Fruit fly (Drosophila melanogaster): ENCODE data around the gene Ssdp.

Gene Ssdp

DNA sequence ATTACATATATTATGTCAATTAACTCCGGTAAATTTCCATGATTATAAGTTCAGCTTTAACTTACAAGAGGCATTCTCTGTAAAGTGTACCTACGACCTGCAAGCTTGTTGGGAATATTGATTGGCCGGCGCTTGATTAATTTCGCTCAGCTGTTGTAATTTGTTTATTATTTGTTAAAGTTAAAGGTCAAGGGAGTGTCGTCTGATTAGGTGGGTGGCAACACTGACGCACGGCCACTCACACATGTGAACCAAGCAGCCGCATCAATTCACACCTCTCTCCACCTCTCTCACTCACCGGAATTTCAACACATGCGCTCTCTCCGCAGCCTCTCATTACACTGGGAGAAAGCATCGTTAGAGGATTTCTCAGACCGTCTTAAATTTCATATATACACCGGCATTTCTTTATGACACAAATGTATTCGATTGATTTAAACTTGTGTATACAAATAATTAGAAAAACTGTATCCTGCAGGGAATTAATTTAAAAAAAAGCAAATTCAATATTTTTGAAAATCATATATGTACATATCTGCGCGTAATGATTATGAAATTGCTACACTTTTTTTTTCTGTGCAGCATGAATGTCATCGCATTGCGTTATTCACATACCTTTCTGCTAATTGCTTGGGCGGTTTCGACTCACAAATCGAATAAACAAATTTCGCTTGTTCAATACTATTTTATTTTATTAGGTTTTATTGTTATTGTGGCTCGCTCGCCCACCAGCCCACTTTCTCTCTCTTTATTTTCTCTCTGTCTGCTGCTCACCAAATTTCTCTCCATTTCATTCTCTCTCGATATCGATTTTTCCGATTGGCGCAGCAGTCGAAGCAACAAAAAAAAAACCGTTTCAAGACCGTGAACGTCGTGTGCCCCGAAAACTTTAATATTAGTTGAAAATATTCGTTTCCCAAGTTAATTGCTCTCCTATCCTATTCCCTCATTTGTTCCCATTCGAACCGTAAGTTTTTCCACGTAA, 27.1 kb downstream of the Ssdp start (continued):
- TF ChIP-seq gro (GFP tag; optimal IDR thresholded peaks at IDR 0.05) (peak; percentile 73), fd3F (GFP tag; optimal IDR thresholded peaks at IDR 0.05) (peak; percentile 88), CG7987 (GFP tag; optimal IDR thresholded peaks at IDR 0.05) (peak; percentile 65), CG34376 (GFP tag; optimal IDR thresholded peaks at IDR 0.05) (peak; percentile 86), Hr39 (optimal IDR thresholded peaks at IDR 0.05) (no peak), CG14050 (GFP tag; IDR thresholded peaks at IDR 0.05) (peak; percentile 81), CG17328 (GFP tag; IDR thresholded peaks at IDR 0.05) (peak; percentile 87), emc (GFP tag; optimal IDR thresholded peaks at IDR 0.05) (peak; percentile 61), CG8290 (GFP tag; optimal IDR thresholded peaks at IDR 0.05) (peak; percentile 71), CG8290 (tag; optimal IDR thresholded peaks at IDR 0.05) (peak in 1 of 2 experiments; percentile 67), Hand (GFP tag; optimal IDR thresholded peaks at IDR 0.05) (peak; percentile 93), maf-S (GFP tag; optimal IDR thresholded peaks at IDR 0.05) (peak; percentile 90), Drgx (GFP tag; IDR thresholded peaks at IDR 0.05) (peak; percentile 69), Kr (GFP tag; optimal IDR thresholded peaks at IDR 0.05) (peak; percentile 21), CG4328 (GFP tag; optimal IDR thresholded peaks at IDR 0.05) (peak; percentile 91), HmgD (GFP tag; optimal IDR thresholded peaks at IDR 0.05) (peak; percentile 79), unc-4 (GFP tag; IDR thresholded peaks at IDR 0.05; ENCODE audit: partially characterized antibody) (no peak), Mrtf (GFP tag; IDR thresholded peaks at IDR 0.05) (peak; percentile 80), CG11398 (GFP tag; optimal IDR thresholded peaks at IDR 0.05) (peak; percentile 86), z (GFP tag; IDR thresholded peaks at IDR 0.05) (0 out of 3 replicates have a peak, but pooled peaks have one; percentile 7), pan (optimal IDR thresholded peaks at IDR 0.05) (no peak), pan (GFP tag; optimal IDR thresholded peaks at IDR 0.05 in 1 of 2, IDR thresholded peaks at IDR 0.05 in 1 of 2) (peak in 1 of 2 experiments; percentile 91), Sox100B (GFP tag; optimal IDR thresholded peaks at IDR 0.05) (peak; percentile 96), Camta (GFP tag; optimal IDR thresholded peaks at IDR 0.05) (peak; percentile 89), cg (GFP tag; optimal IDR thresholded peaks at IDR 0.05) (peak; percentile 61), Atf3 (GFP tag; optimal IDR thresholded peaks at IDR 0.05) (peak; percentile 88), CG8924 (tag; optimal IDR thresholded peaks at IDR 0.05) (peak; percentile 97), sug (tag; optimal IDR thresholded peaks at IDR 0.05) (peak; percentile 89), HLH4C (GFP tag; IDR thresholded peaks at IDR 0.05; ENCODE audit: partially characterized antibody) (0 out of 3 replicates have a peak, but pooled peaks have one; percentile 29), CG1233 (GFP tag; optimal IDR thresholded peaks at IDR 0.05) (peak; percentile 93), Taf1 (GFP tag; IDR thresholded peaks at IDR 0.05) (peak; percentile 73), Doc2 (GFP tag; IDR thresholded peaks at IDR 0.05) (peak; percentile 58; the same call in 1 of the 2 replicates), Blimp-1 (GFP tag; optimal IDR thresholded peaks at IDR 0.05) (peak; percentile 91), lab (GFP tag; optimal IDR thresholded peaks at IDR 0.05) (peak; percentile 95), cad (GFP tag; optimal IDR thresholded peaks at IDR 0.05) (no peak), wor (GFP tag; IDR thresholded peaks at IDR 0.05) (peak; percentile 92), CG15479 (GFP tag; optimal IDR thresholded peaks at IDR 0.05) (peak; percentile 45), E2f2 (GFP tag; IDR thresholded peaks at IDR 0.05) (peak; percentile 66), scrt (GFP tag; optimal IDR thresholded peaks at IDR 0.05) (peak; percentile 89), D19A (tag; optimal IDR thresholded peaks at IDR 0.05) (peak; percentile 92), CG10462 (GFP tag; optimal IDR thresholded peaks at IDR 0.05) (peak; percentile 93), dan (GFP tag; IDR thresholded peaks at IDR 0.05) (peak; percentile 31; the same call in 1 of the 2 replicates), CG14965 (GFP tag; optimal IDR thresholded peaks at IDR 0.05; ENCODE audit: borderline replicate concordance) (peak; percentile 70), trh (GFP tag; optimal IDR thresholded peaks at IDR 0.05) (peak; percentile 71), Myb (GFP tag; optimal IDR thresholded peaks at IDR 0.05) (peak; percentile 69), CG8944 (GFP tag; optimal IDR thresholded peaks at IDR 0.05) (peak; percentile 87), Gug (GFP tag; IDR thresholded peaks at IDR 0.05) (peak; percentile 69; the same call in 2 of the 4 replicates), Hmr (GFP tag; optimal IDR thresholded peaks at IDR 0.05) (peak; percentile 95), stc (GFP tag; IDR thresholded peaks at IDR 0.05) (peak; percentile 93)

Measured in whole organism, embryonic.